Worm (Caenorhabditis elegans) whole organism, L4 larva: ENCODE measurements around the gene nhr-31.

Experiments used
- D1046.2 ChIP-seq: fragments of 200-800 bp; sonication (Bioruptor generic); IDR thresholded peaks from 2 replicates; pipeline ENCODE4 v1.3.6; 2022; ENCODE audit warnings: missing genetic modification characterization, missing compliant biosample characterization
- T20F7.1 ChIP-seq: fragments of 200-800 bp; sonication (Bioruptor generic); optimal IDR thresholded peaks from 2 replicates; lab custom pipeline; 2018; ENCODE audit warnings: mild to moderate bottlenecking, missing genetic modification characterization, missing compliant biosample characterization
- aha-1 ChIP-seq: fragments of 150-350 bp; peaks from one replicate; lab custom pipeline; 2014; ENCODE audit warnings: missing biosample characterization, missing genetic modification characterization
- cey-2 ChIP-seq: sonication (generic microtip); optimal IDR thresholded peaks from 3 replicates; lab custom pipeline; 2017; ENCODE audit warnings: missing genetic modification characterization, mild to moderate bottlenecking, missing compliant biosample characterization, antibody characterized with exemption, borderline replicate concordance; ENCODE audit not compliant: insufficient read depth
- daf-12 ChIP-seq: fragments of 150-350 bp; optimal IDR thresholded peaks from 2 replicates; lab custom pipeline; 2014; ENCODE audit warnings: missing biosample characterization, missing genetic modification reagents, missing genetic modification characterization
- daf-16 ChIP-seq, 3 experiments: sonication (generic microtip); optimal IDR thresholded peaks; 2 replicates each; lab custom pipeline; 2016 to 2017; ENCODE audit warnings: missing genetic modification characterization in 3 of 3, missing genetic modification reagents in 3 of 3, mild to moderate bottlenecking in 2 of 3, missing compliant biosample characterization in 2 of 3, missing biosample characterization in 1 of 3, moderate library complexity in 1 of 3
- daf-8 ChIP-seq: fragments of 200-800 bp; sonication (Bioruptor generic); IDR thresholded peaks from 2 replicates; pipeline ENCODE4 v1.3.6; 2022; ENCODE audit warnings: missing genetic modification characterization, missing compliant biosample characterization
- dmd-6 ChIP-seq: fragments of 200-800 bp; sonication (Bioruptor generic); IDR thresholded peaks from 2 replicates; pipeline ENCODE4 v1.3.6; 2022; ENCODE audit warnings: missing genetic modification reagents, missing genetic modification characterization, missing compliant biosample characterization
- dve-1 ChIP-seq: sonication (generic microtip); optimal IDR thresholded peaks from 2 replicates; lab custom pipeline; 2017; ENCODE audit warnings: antibody characterized with exemption, mild to moderate bottlenecking, missing genetic modification characterization, missing compliant biosample characterization; ENCODE audit not compliant: insufficient read depth
- hif-1 ChIP-seq, 2 experiments: sonication (generic microtip); optimal IDR thresholded peaks; 2 replicates each; lab custom pipeline; 2016 to 2017; ENCODE audit warnings: missing compliant biosample characterization in 2 of 2, missing genetic modification characterization in 2 of 2, missing genetic modification reagents in 2 of 2, missing genotype in 2 of 2, mild to moderate bottlenecking in 1 of 2
- hlh-11 ChIP-seq: fragments of 200-800 bp; sonication (Bioruptor generic); optimal IDR thresholded peaks from 2 replicates; lab custom pipeline; 2018; ENCODE audit warnings: mild to moderate bottlenecking, missing genetic modification characterization, missing compliant biosample characterization
- hlh-30 ChIP-seq: sonication (generic microtip); optimal IDR thresholded peaks from 2 replicates; lab custom pipeline; 2017; ENCODE audit warnings: antibody characterized with exemption, mild to moderate bottlenecking, missing genetic modification characterization, missing compliant biosample characterization; ENCODE audit not compliant: insufficient read depth
- lin-1 ChIP-seq: fragments of 200-800 bp; sonication (Bioruptor generic); IDR thresholded peaks from 2 replicates; pipeline ENCODE4 v1.3.6; 2022; ENCODE audit warnings: missing genetic modification reagents, missing genetic modification characterization, missing compliant biosample characterization
- lsy-2 ChIP-seq, 2 experiments: fragments of 150-350 bp in 1 of 2; sonication (generic microtip) in 1 of 2; optimal IDR thresholded peaks; 2 replicates each; lab custom pipeline; 2014 to 2017; ENCODE audit warnings: missing biosample characterization in 2 of 2, missing genetic modification characterization in 2 of 2
- mdl-1 ChIP-seq, 2 experiments: fragments of 150-350 bp in 1 of 2; sonication (generic microtip) in 1 of 2; optimal IDR thresholded peaks; 2 replicates each; lab custom pipeline; 2014 to 2017; ENCODE audit warnings: missing biosample characterization in 2 of 2, missing genetic modification characterization in 2 of 2
- mep-1 ChIP-seq: fragments of 150-350 bp; sonication (generic microtip); optimal IDR thresholded peaks from 3 replicates; lab custom pipeline; 2014; ENCODE audit warnings: missing biosample characterization, missing genetic modification characterization
- mes-2 ChIP-seq: sonication (generic microtip); optimal IDR thresholded peaks from 2 replicates; lab custom pipeline; 2016; ENCODE audit warnings: missing genotype, mild to moderate bottlenecking, missing genetic modification characterization, missing compliant biosample characterization; ENCODE audit not compliant: poor library complexity, severe bottlenecking
- mxl-3 ChIP-seq: fragments of 200-800 bp; sonication (Bioruptor generic); optimal IDR thresholded peaks from 2 replicates; lab custom pipeline; 2018; ENCODE audit warnings: mild to moderate bottlenecking, missing genetic modification characterization, missing compliant biosample characterization
- nhr-10 ChIP-seq: fragments of 150-350 bp; optimal IDR thresholded peaks from 2 replicates; lab custom pipeline; 2014; ENCODE audit warnings: missing biosample characterization, missing genetic modification characterization
- nhr-102 ChIP-seq: sonication (generic microtip); optimal IDR thresholded peaks from 2 replicates; lab custom pipeline; 2016; ENCODE audit warnings: mild to moderate bottlenecking, missing genetic modification characterization, moderate library complexity, missing compliant biosample characterization
- nhr-25 ChIP-seq: sonication (generic microtip); optimal IDR thresholded peaks from 2 replicates; lab custom pipeline; 2017; ENCODE audit warnings: missing genetic modification characterization, mild to moderate bottlenecking, missing compliant biosample characterization, antibody characterized with exemption, moderate library complexity, borderline replicate concordance; ENCODE audit not compliant: insufficient read depth
- nhr-28 ChIP-seq: fragments of 150-350 bp; optimal IDR thresholded peaks from 2 replicates; lab custom pipeline; 2014; ENCODE audit warnings: missing biosample characterization, missing genetic modification characterization
- nhr-48 ChIP-seq: sonication (generic microtip); optimal IDR thresholded peaks from 2 replicates; lab custom pipeline; 2016; ENCODE audit warnings: mild to moderate bottlenecking, missing genetic modification characterization, missing compliant biosample characterization
- nhr-77 ChIP-seq: fragments of 150-350 bp; optimal IDR thresholded peaks from 2 replicates; lab custom pipeline; 2014; ENCODE audit warnings: missing biosample characterization, missing genetic modification characterization
- php-3 ChIP-seq: fragments of 200-800 bp; sonication (Bioruptor generic); IDR thresholded peaks from 2 replicates; pipeline ENCODE4 v1.3.6; 2022; ENCODE audit warnings: missing genetic modification reagents, missing genetic modification characterization, missing compliant biosample characterization
- pqm-1 ChIP-seq: sonication (generic microtip); optimal IDR thresholded peaks from 2 replicates; lab custom pipeline; 2017; ENCODE audit warnings: missing biosample characterization, missing genetic modification characterization
- sdz-12 ChIP-seq: fragments of 200-800 bp; sonication (Bioruptor generic); optimal IDR thresholded peaks from 2 replicates; lab custom pipeline; 2018; ENCODE audit warnings: mild to moderate bottlenecking, missing genetic modification characterization, missing compliant biosample characterization
- skn-1 ChIP-seq: fragments of 150-350 bp; optimal IDR thresholded peaks from 2 replicates; lab custom pipeline; 2014; ENCODE audit warnings: missing biosample characterization, missing genetic modification characterization
- snpc-4 ChIP-seq: fragments of 150-350 bp; optimal IDR thresholded peaks from 2 replicates; lab custom pipeline; 2014; ENCODE audit warnings: missing biosample characterization, missing genetic modification characterization
- spr-1 ChIP-seq: sonication (generic microtip); optimal IDR thresholded peaks from 2 replicates; lab custom pipeline; 2016; ENCODE audit warnings: mild to moderate bottlenecking, missing genetic modification characterization, missing compliant biosample characterization
- tra-1 ChIP-seq: fragments of 200-800 bp; sonication (Bioruptor generic); IDR thresholded peaks from 2 replicates; pipeline ENCODE4 v1.3.6; 2022; ENCODE audit warnings: missing genetic modification reagents, missing genetic modification characterization, missing compliant biosample characterization
- unc-130 ChIP-seq: sonication (generic microtip); optimal IDR thresholded peaks from 2 replicates; lab custom pipeline; 2016; ENCODE audit warnings: missing genetic modification reagents, missing genetic modification characterization, missing compliant biosample characterization
- unc-62 ChIP-seq, 3 experiments: fragments of 150-350 bp in 1 of 3; sonication (generic microtip); optimal IDR thresholded peaks in 2 of 3; peaks in 1 of 3; 1 replicate in 1 of 3; 2 replicates in 2 of 3; lab custom pipeline; 2014 to 2017; ENCODE audit warnings: missing biosample characterization in 3 of 3, missing genetic modification characterization in 3 of 3, missing genetic modification reagents in 3 of 3, missing genotype in 1 of 3

The nhr-31 gene

DNA sequence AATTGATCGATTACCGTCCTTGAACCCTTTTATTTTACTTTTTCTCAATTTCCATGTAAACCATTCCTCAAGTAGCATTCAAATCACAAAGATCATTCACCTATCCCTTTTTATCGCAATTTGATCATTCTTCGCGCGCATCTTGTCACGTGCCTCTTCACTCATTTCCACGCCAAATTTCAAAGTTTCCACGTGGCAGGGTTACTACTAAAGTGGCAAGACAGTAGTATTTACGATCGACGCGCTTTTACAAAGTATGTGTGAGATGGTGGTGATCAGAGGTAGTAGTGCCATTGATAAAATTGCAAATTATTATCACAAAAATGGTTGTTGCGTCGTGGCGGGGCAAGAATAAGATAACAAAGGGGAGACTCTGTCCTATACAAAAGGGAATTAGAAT is 941 bp downstream of the nhr-31 start (continued):
- TF ChIP-seq hlh-30 (tag; lab: Kevin White, UChicago), result peak; percentile 78

DNA sequence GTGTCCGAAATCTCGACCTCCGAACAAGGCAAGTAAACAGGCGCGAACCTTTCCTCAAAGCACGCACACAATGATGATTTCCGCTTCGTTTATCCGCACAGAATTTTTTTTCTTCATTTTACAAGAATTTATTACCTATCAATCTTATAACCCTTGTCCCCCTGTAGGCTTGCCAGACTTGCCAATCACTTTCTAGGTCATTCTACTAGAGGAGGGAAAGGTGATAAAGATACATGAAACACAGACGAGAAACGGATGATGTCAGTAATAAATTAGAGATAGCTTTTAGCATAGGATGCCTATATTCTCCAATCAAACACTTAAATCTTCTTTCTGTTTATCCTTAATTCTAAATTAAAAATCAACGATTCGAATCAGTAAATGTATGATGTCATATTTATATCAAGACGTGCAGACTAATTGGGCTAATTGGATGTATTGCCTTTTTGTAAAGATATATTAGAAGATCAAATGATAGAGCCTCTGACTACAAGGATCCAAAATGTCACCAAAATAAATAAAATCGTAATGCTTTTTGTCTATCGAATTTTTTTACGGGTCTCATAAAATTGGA is 1.9 kb downstream of the nhr-31 start:
- peak; percentile 33 for TF ChIP-seq nhr-25 (tag; lab: Kevin White, UChicago)
- TF ChIP-seq nhr-28 (tag; lab: Kevin White, UChicago), result peak; percentile 40
- peak in 1 of 2 experiments; percentile 96 for TF ChIP-seq unc-62 (GFP tag; optimal IDR thresholded peaks at IDR 0.05 in 1 of 2; lab: Kevin White, UChicago)
- no peak for TF ChIP-seq unc-62 (tag; optimal IDR thresholded peaks at IDR 0.05; lab: Kevin White, UChicago)
- TF ChIP-seq aha-1 (tag; lab: Kevin White, UChicago), result peak; percentile 19
- no peak for TF ChIP-seq daf-12 (tag; lab: Kevin White, UChicago)
- TF ChIP-seq, all 104 proteins: peak for 4

DNA sequence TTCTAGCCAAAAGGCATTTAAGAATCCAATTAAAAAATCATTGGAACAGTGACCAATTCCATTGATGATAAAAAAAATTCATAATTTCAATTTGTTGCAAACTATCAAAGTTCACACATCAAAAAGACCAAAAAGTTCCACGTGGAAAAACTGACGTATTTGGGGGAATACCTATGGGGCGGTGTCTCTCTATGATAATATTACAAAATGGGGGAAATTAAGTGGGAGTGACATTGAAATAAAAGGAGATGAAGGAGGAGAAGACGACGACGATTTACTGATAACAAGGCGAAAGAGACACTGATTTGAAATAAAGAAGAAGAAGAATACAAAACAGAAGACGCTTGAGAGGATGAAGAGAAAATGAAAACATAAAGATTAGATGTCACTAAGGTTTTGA is 3.0 kb downstream of the nhr-31 start:
- TF ChIP-seq lsy-2 (tag; optimal IDR thresholded peaks at IDR 0.05; lab: Kevin White, UChicago) (peak in 1 of 2 experiments; percentile 29), hlh-11 (tag; lab: Kevin White, UChicago) (peak; percentile 62), dve-1 (peak; percentile 75), nhr-28 (tag; lab: Kevin White, UChicago) (peak; percentile 41), mep-1 (tag; lab: Kevin White, UChicago) (peak; percentile 9), spr-1 (tag; lab: Kevin White, UChicago) (no peak), skn-1 (tag; lab: Kevin White, UChicago) (no peak), T20F7.1 (GFP tag; lab: Kevin White, UChicago) (peak; percentile 16), unc-130 (GFP tag; lab: Kevin White, UChicago) (no peak), aha-1 (tag; lab: Kevin White, UChicago) (peak; percentile 66), nhr-48 (tag; lab: Kevin White, UChicago) (peak; percentile 71), nhr-10 (tag; lab: Kevin White, UChicago) (peak; percentile 37), mxl-3 (GFP tag; lab: Kevin White, UChicago) (peak; percentile 19), dmd-6 (peak; percentile 85), hif-1 (tag; optimal IDR thresholded peaks at IDR 0.05; lab: Kevin White, UChicago) (no peak), nhr-77 (peak; percentile 1), cey-2 (tag; lab: Kevin White, UChicago) (peak; percentile 42), daf-8 (GFP tag; lab: Robert Waterston, UW) (no peak), nhr-102 (peak; percentile 30), mdl-1 (tag; optimal IDR thresholded peaks at IDR 0.05; lab: Kevin White, UChicago) (peak; percentile 5 to 70), tra-1 (GFP tag; lab: Robert Waterston, UW) (0 out of 2 replicates have a peak, but pooled peaks have one; percentile 21), snpc-4 (tag; lab: Kevin White, UChicago) (no peak), php-3 (GFP tag; lab: Robert Waterston, UW) (0 out of 2 replicates have a peak, but pooled peaks have one; percentile 21), lin-1 (0 out of 2 replicates have a peak, but pooled peaks have one; percentile 41), D1046.2 (no peak), pqm-1 (tag; lab: Kevin White, UChicago) (peak; percentile 79), sdz-12 (no peak), daf-16 (GFP tag; optimal IDR thresholded peaks at IDR 0.05; lab: Kevin White, UChicago) (no peak), daf-16 (tag; optimal IDR thresholded peaks at IDR 0.05; lab: Kevin White, UChicago) (peak; percentile 61), mes-2 (tag; lab: Kevin White, UChicago) (peak; percentile 4)

DNA sequence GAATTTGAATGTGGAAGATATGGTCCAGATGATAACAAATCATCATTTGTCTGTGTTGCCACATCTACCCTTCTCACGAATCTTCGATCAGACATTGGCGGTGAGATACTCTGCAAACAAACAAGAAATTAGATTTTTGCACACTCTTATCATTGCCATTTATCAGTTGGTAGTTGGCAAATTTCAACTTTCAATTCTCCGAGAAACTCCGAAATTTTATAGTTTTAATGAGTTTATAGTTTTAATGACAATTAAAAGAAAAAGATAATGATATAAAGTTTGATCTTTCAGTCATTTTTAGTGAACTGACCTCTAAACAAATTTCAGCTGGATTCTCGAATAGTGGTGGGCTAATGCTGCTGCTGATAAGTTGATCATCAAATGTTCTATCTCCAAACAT is 5.5 kb downstream of the nhr-31 start:
- TF ChIP-seq dmd-6 (peak; percentile 39; the same call in 1 of the 2 replicates), skn-1 (tag; lab: Kevin White, UChicago) (no peak), nhr-28 (tag; lab: Kevin White, UChicago) (peak; percentile 55), daf-16 (GFP tag; optimal IDR thresholded peaks at IDR 0.05; lab: Kevin White, UChicago) (no peak), daf-16 (tag; optimal IDR thresholded peaks at IDR 0.05; lab: Kevin White, UChicago) (peak; percentile 22), pqm-1 (tag; lab: Kevin White, UChicago) (peak; percentile 29)
- TF ChIP-seq, all 104 proteins: peak for 4
